Worm (Caenorhabditis elegans) whole organism, L4 larva: Measurements from ENCODE around the gene F53B7.7.

Experiments used
- D1046.2 ChIP-seq: fragments of 200-800 bp; sonication (Bioruptor generic); IDR thresholded peaks from 2 replicates; pipeline ENCODE4 v1.3.6; 2022; ENCODE audit warnings: missing genetic modification characterization, missing compliant biosample characterization
- F37D6.2 ChIP-seq: sonication (generic microtip); optimal IDR thresholded peaks from 2 replicates; lab custom pipeline; 2016; ENCODE audit warnings: mild to moderate bottlenecking, missing genetic modification characterization, missing compliant biosample characterization
- T20F7.1 ChIP-seq: fragments of 200-800 bp; sonication (Bioruptor generic); optimal IDR thresholded peaks from 2 replicates; lab custom pipeline; 2018; ENCODE audit warnings: mild to moderate bottlenecking, missing genetic modification characterization, missing compliant biosample characterization
- Y75B8A.6 ChIP-seq: fragments of 200-800 bp; sonication (Bioruptor generic); IDR thresholded peaks from 2 replicates; pipeline ENCODE4 v1.3.6; 2022; ENCODE audit warnings: missing genetic modification reagents, missing genetic modification characterization, missing compliant biosample characterization
- ZK337.2 ChIP-seq: fragments of 200-800 bp; sonication (Bioruptor generic); IDR thresholded peaks from 2 replicates; pipeline ENCODE4 v1.3.6; 2022; ENCODE audit warnings: missing genetic modification reagents, missing genetic modification characterization, missing compliant biosample characterization
- aha-1 ChIP-seq: fragments of 150-350 bp; peaks from one replicate; lab custom pipeline; 2014; ENCODE audit warnings: missing biosample characterization, missing genetic modification characterization
- aly-2 ChIP-seq: sonication (generic microtip); optimal IDR thresholded peaks from 2 replicates; lab custom pipeline; 2018; ENCODE audit warnings: missing biosample characterization, missing genetic modification characterization
- ama-1 ChIP-seq: fragments of 150-350 bp; optimal IDR thresholded peaks from 2 replicates; lab custom pipeline; 2014; ENCODE audit warnings: inconsistent platforms, mixed read lengths
- arid-1 ChIP-seq: fragments of 200-800 bp; sonication (Bioruptor generic); conservative IDR thresholded peaks from 2 replicates; pipeline ENCODE4 v1.3.6; 2022; ENCODE audit warnings: missing genetic modification reagents, missing genetic modification characterization, missing compliant biosample characterization
- attf-4 ChIP-seq: sonication (generic microtip); optimal IDR thresholded peaks from 3 replicates; lab custom pipeline; 2017; ENCODE audit warnings: missing biosample characterization, missing genetic modification characterization
- ceh-44 ChIP-seq: fragments of 200-800 bp; sonication (Bioruptor generic); IDR thresholded peaks from 2 replicates; pipeline ENCODE4 v1.3.6; 2022; ENCODE audit warnings: missing genetic modification reagents, missing genetic modification characterization, missing compliant biosample characterization
- ceh-82 ChIP-seq: sonication (generic microtip); optimal IDR thresholded peaks from 2 replicates; lab custom pipeline; 2017; ENCODE audit warnings: missing biosample characterization, missing genetic modification characterization
- daf-16 ChIP-seq, 3 experiments: sonication (generic microtip); optimal IDR thresholded peaks; 2 replicates each; lab custom pipeline; 2016 to 2017; ENCODE audit warnings: missing genetic modification characterization in 3 of 3, missing genetic modification reagents in 3 of 3, mild to moderate bottlenecking in 2 of 3, missing compliant biosample characterization in 2 of 3, missing biosample characterization in 1 of 3, moderate library complexity in 1 of 3
- daf-19 ChIP-seq: fragments of 200-800 bp; sonication (Bioruptor generic); conservative IDR thresholded peaks from 2 replicates; pipeline ENCODE4 v1.3.6; 2022; ENCODE audit warnings: missing genetic modification characterization, missing compliant biosample characterization
- daf-8 ChIP-seq: fragments of 200-800 bp; sonication (Bioruptor generic); IDR thresholded peaks from 2 replicates; pipeline ENCODE4 v1.3.6; 2022; ENCODE audit warnings: missing genetic modification characterization, missing compliant biosample characterization
- dve-1 ChIP-seq: sonication (generic microtip); optimal IDR thresholded peaks from 2 replicates; lab custom pipeline; 2017; ENCODE audit warnings: antibody characterized with exemption, mild to moderate bottlenecking, missing genetic modification characterization, missing compliant biosample characterization; ENCODE audit not compliant: insufficient read depth
- egl-43 ChIP-seq: fragments of 200-800 bp; sonication (Bioruptor generic); IDR thresholded peaks from 2 replicates; pipeline ENCODE4 v1.3.6; 2022; ENCODE audit warnings: missing genetic modification reagents, missing genetic modification characterization, missing compliant biosample characterization
- jun-1 ChIP-seq: fragments of 150-350 bp; optimal IDR thresholded peaks from 2 replicates; lab custom pipeline; 2014; ENCODE audit warnings: missing biosample characterization, missing genetic modification reagents, missing genetic modification characterization
- lin-29 ChIP-seq: fragments of 200-800 bp; sonication (Bioruptor generic); IDR thresholded peaks from 2 replicates; pipeline ENCODE4 v1.3.6; 2022; ENCODE audit warnings: missing genetic modification reagents, missing genetic modification characterization, missing compliant biosample characterization
- madf-5 ChIP-seq, 2 experiments: fragments of 200-800 bp; sonication (Bioruptor generic); IDR thresholded peaks; 2 replicates each; pipeline ENCODE4 v1.3.6; 2022; ENCODE audit warnings: missing compliant biosample characterization in 2 of 2, missing genetic modification characterization in 2 of 2
- mdl-1 ChIP-seq, 2 experiments: fragments of 150-350 bp in 1 of 2; sonication (generic microtip) in 1 of 2; optimal IDR thresholded peaks; 2 replicates each; lab custom pipeline; 2014 to 2017; ENCODE audit warnings: missing biosample characterization in 2 of 2, missing genetic modification characterization in 2 of 2
- mes-2 ChIP-seq: sonication (generic microtip); optimal IDR thresholded peaks from 2 replicates; lab custom pipeline; 2016; ENCODE audit warnings: missing genotype, mild to moderate bottlenecking, missing genetic modification characterization, missing compliant biosample characterization; ENCODE audit not compliant: poor library complexity, severe bottlenecking
- nhr-11 ChIP-seq: fragments of 150-350 bp; optimal IDR thresholded peaks from 2 replicates; lab custom pipeline; 2014; ENCODE audit warnings: missing biosample characterization, missing genetic modification characterization
- nhr-25 ChIP-seq: sonication (generic microtip); optimal IDR thresholded peaks from 2 replicates; lab custom pipeline; 2017; ENCODE audit warnings: missing genetic modification characterization, mild to moderate bottlenecking, missing compliant biosample characterization, antibody characterized with exemption, moderate library complexity, borderline replicate concordance; ENCODE audit not compliant: insufficient read depth
- nhr-6 ChIP-seq: fragments of 150-350 bp; optimal IDR thresholded peaks from 2 replicates; lab custom pipeline; 2014; ENCODE audit warnings: missing biosample characterization, missing genetic modification characterization
- nhr-77 ChIP-seq: fragments of 150-350 bp; optimal IDR thresholded peaks from 2 replicates; lab custom pipeline; 2014; ENCODE audit warnings: missing biosample characterization, missing genetic modification characterization
- set-16 ChIP-seq: fragments of 200-800 bp; sonication (Bioruptor generic); IDR thresholded peaks from 2 replicates; pipeline ENCODE4 v1.3.6; 2022; ENCODE audit warnings: missing genetic modification reagents, missing genetic modification characterization, missing compliant biosample characterization
- snpc-4 ChIP-seq: fragments of 150-350 bp; optimal IDR thresholded peaks from 2 replicates; lab custom pipeline; 2014; ENCODE audit warnings: missing biosample characterization, missing genetic modification characterization
- spr-1 ChIP-seq: sonication (generic microtip); optimal IDR thresholded peaks from 2 replicates; lab custom pipeline; 2016; ENCODE audit warnings: mild to moderate bottlenecking, missing genetic modification characterization, missing compliant biosample characterization
- unc-62 ChIP-seq, 3 experiments: fragments of 150-350 bp in 1 of 3; sonication (generic microtip); optimal IDR thresholded peaks in 2 of 3; peaks in 1 of 3; 1 replicate in 1 of 3; 2 replicates in 2 of 3; lab custom pipeline; 2014 to 2017; ENCODE audit warnings: missing biosample characterization in 3 of 3, missing genetic modification characterization in 3 of 3, missing genetic modification reagents in 3 of 3, missing genotype in 1 of 3
- zfp-3 ChIP-seq: fragments of 200-800 bp; sonication (Bioruptor generic); conservative IDR thresholded peaks from 2 replicates; pipeline ENCODE4 v1.3.6; 2022; ENCODE audit warnings: missing genetic modification reagents, missing genetic modification characterization, missing compliant biosample characterization
- zip-2 ChIP-seq: fragments of 150-350 bp; optimal IDR thresholded peaks from 2 replicates; lab custom pipeline; 2014; ENCODE audit warnings: missing biosample characterization, missing genetic modification characterization
- ztf-11 ChIP-seq: fragments of 150-350 bp; optimal IDR thresholded peaks from 2 replicates; lab custom pipeline; 2014; ENCODE audit warnings: missing biosample characterization, missing genetic modification characterization
- ztf-7 ChIP-seq: fragments of 150-350 bp; optimal IDR thresholded peaks from 2 replicates; lab custom pipeline; 2014; ENCODE audit warnings: missing biosample characterization, missing genetic modification characterization

The F53B7.7 gene

DNA sequence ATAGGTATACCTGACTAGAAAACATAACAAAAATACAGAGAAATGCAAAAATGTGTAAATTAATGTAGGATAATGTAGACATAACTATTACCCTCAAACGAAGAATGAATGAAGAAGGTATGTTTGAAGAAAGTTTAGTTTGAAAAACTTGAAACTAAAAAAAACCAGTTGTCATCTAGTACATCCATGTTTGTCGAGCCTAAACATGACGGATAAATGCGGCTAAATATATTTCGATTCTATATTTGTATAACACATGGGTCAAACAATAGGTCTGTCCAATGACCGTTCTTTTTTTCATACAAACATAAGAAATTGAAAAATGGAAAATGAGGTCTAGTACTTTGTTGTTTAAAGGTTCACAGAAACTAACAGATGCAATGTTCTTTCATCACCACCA lies 28.8 kb upstream of the F53B7.7 start, which contains the start of gene F17C11.22:
Gene F17C11.22, minus strand, starts transcription at position 101 of the 400 bp plus-strand sequence.
- TF ChIP-seq Y75B8A.6 (GFP tag; lab: Robert Waterston, UW): no peak
- no peak for TF ChIP-seq jun-1 (tag; lab: Kevin White, UChicago)
- TF ChIP-seq lin-29 (GFP tag; lab: Robert Waterston, UW): no peak
- no peak for TF ChIP-seq zfp-3 (GFP tag; lab: Robert Waterston, UW)
- no peak for TF ChIP-seq nhr-6 (tag; lab: Kevin White, UChicago)
- no peak for TF ChIP-seq set-16 (GFP tag; lab: Robert Waterston, UW)
- no peak for TF ChIP-seq mes-2 (tag; lab: Kevin White, UChicago)
- TF ChIP-seq zip-2: no peak
- TF ChIP-seq T20F7.1 (GFP tag; lab: Kevin White, UChicago): no peak
- no peak for TF ChIP-seq nhr-11 (tag; lab: Kevin White, UChicago)
- no peak for TF ChIP-seq ceh-82 (tag; lab: Kevin White, UChicago)

DNA sequence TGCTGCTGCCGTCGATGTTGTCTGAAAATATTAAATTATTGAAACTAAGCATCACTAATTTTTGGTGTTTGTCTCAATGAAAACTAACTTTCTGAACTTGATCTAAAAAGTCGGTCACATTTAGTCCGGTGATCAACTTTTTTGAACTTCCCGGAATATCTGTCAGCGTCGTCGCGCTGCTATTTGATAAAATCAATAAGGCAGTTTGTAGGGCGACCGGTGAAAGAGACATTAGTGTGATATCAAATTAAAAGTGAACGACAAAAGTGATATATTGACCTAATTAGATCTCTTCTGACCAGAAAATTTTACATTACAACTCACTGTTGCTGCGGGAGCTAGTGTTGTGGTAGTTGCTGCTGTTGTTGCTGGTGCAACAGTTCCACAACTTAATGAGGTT lies 28.0 kb upstream of the F53B7.7 start:
- TF ChIP-seq egl-43 (GFP tag; lab: Robert Waterston, UW) (no peak), nhr-25 (tag; lab: Kevin White, UChicago) (no peak), ceh-44 (GFP tag; lab: Robert Waterston, UW) (no peak), arid-1 (GFP tag; lab: Robert Waterston, UW) (no peak), daf-19 (GFP tag; lab: Robert Waterston, UW) (no peak), ztf-11 (tag; lab: Kevin White, UChicago) (no peak), T20F7.1 (GFP tag; lab: Kevin White, UChicago) (no peak), aha-1 (tag; lab: Kevin White, UChicago) (no peak), mdl-1 (tag; optimal IDR thresholded peaks at IDR 0.05; lab: Kevin White, UChicago) (no peak), daf-16 (GFP tag; optimal IDR thresholded peaks at IDR 0.05; lab: Kevin White, UChicago) (no peak), daf-16 (tag; optimal IDR thresholded peaks at IDR 0.05; lab: Kevin White, UChicago) (no peak), aly-2 (tag; lab: Kevin White, UChicago) (no peak), F37D6.2 (tag; lab: Kevin White, UChicago) (no peak), spr-1 (tag; lab: Kevin White, UChicago) (no peak), snpc-4 (no peak), ama-1 (lab: Kevin White, UChicago) (no peak), daf-8 (no peak), ztf-7 (tag; lab: Kevin White, UChicago) (no peak)
- TF ChIP-seq, all 104 proteins: peak for 0

DNA sequence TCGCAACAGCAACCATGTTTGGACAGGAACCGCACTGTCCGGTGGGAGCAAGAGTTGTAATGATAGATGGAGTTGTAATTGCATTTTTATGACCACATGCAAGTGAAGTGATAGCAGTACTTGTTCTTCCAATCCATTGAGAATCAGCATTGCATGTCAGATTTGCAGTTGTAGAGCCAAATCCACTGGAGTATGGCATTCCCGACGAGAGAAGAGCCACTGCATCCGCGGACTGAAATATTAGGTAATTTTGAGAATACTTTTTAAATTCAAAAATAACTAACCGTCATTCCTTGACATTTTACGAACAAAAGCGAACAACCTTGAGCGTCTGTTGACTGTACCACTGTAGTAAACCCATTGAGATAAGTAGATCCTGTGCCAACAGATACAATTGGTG lies 23.8 kb upstream of the F53B7.7 start:
- TF ChIP-seq unc-62 (GFP tag; optimal IDR thresholded peaks at IDR 0.05 in 1 of 2; lab: Kevin White, UChicago) (peak in 1 of 2 experiments; percentile 91), unc-62 (tag; optimal IDR thresholded peaks at IDR 0.05; lab: Kevin White, UChicago) (no peak), D1046.2 (no peak)
- TF ChIP-seq, all 104 proteins: peak for 1

DNA sequence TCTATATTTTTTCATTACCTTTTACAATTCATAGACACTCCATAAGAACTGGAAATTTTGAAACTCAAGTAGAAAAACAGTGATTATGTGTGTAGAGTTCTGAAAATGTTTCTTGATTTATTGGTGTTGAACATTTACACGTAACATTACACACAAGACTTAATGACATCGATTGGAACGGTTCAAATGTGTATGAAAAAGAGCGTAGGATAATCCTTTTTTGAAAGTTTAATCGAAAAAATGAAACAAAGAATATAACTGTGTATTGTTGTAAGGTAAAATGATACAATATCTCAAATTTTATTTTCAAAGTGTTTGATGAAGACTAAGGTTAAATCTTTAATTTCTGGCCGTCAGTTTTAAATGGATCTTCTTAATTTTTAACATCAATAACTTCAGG lies 17.8 kb upstream of the F53B7.7 start, which contains the start of gene fig-1:
Gene fig-1, minus strand, starts transcription at position 101 of the 400 bp plus-strand sequence.
- no peak for TF ChIP-seq set-16 (GFP tag; lab: Robert Waterston, UW)
- no peak for TF ChIP-seq egl-43 (GFP tag; lab: Robert Waterston, UW)
- TF ChIP-seq dve-1 (tag; lab: Kevin White, UChicago): no peak
- TF ChIP-seq aly-2 (tag; lab: Kevin White, UChicago): no peak
- TF ChIP-seq ZK337.2: no peak
- TF ChIP-seq nhr-77 (tag; lab: Kevin White, UChicago): no peak
- no peak for TF ChIP-seq nhr-11 (tag; lab: Kevin White, UChicago)
- no peak for TF ChIP-seq madf-5 (GFP tag; IDR thresholded peaks at IDR 0.05; lab: Robert Waterston, UW)
- no peak for TF ChIP-seq nhr-6 (tag; lab: Kevin White, UChicago)
- TF ChIP-seq aha-1 (tag; lab: Kevin White, UChicago): no peak
- TF ChIP-seq attf-4: no peak
